Fruit fly (Drosophila melanogaster) whole organism, wandering third instar larva: ENCODE results near the gene msi.

Experiments
- Abd-B ChIP-seq: fragments of >200 bp; optimal IDR thresholded peaks from 2 replicates; lab custom pipeline; 2017; ENCODE audit warnings: missing biosample characterization, missing genetic modification characterization
- CG32264 ChIP-seq: fragments of 200-800 bp; sonication (Bioruptor generic); optimal IDR thresholded peaks from 2 replicates; lab custom pipeline; 2016; ENCODE audit warnings: missing biosample characterization, missing genetic modification characterization
- CG9705 ChIP-seq: fragments of 200-800 bp; sonication (Bioruptor generic); optimal IDR thresholded peaks from 2 replicates; lab custom pipeline; 2018; ENCODE audit warnings: missing biosample characterization, mild to moderate bottlenecking, missing genetic modification characterization
- Dfd ChIP-seq: fragments of >200 bp; optimal IDR thresholded peaks from 2 replicates; lab custom pipeline; 2017; ENCODE audit warnings: missing biosample characterization, missing genetic modification characterization
- GATAd ChIP-seq: sonication (Bioruptor generic); optimal IDR thresholded peaks from 2 replicates; lab custom pipeline; 2016; ENCODE audit warnings: missing biosample characterization, missing genetic modification characterization
- HLH106 ChIP-seq: fragments of 200-800 bp; optimal IDR thresholded peaks from 3 replicates; lab custom pipeline; 2019; ENCODE audit warnings: missing biosample characterization, mild to moderate bottlenecking, missing genetic modification characterization, moderate library complexity
- Hnf4 ChIP-seq: fragments of 200-800 bp; sonication (Bioruptor generic); optimal IDR thresholded peaks from 2 replicates; lab custom pipeline; 2016; ENCODE audit warnings: missing biosample characterization, mild to moderate bottlenecking, missing genetic modification characterization
- Hr78 ChIP-seq: fragments of >200 bp; optimal IDR thresholded peaks from 2 replicates; lab custom pipeline; 2017; ENCODE audit warnings: missing biosample characterization, missing genetic modification characterization
- Jra ChIP-seq: sonication (Bioruptor generic); optimal IDR thresholded peaks from 2 replicates; lab custom pipeline; 2016; ENCODE audit warnings: missing biosample characterization, missing genetic modification characterization
- N ChIP-seq: fragments of >200 bp; optimal IDR thresholded peaks from 2 replicates; lab custom pipeline; 2018; ENCODE audit warnings: missing biosample characterization, missing external identifiers, missing genetic modification characterization
- OdsH ChIP-seq: fragments of 200-800 bp; sonication (Bioruptor generic); optimal IDR thresholded peaks from 2 replicates; lab custom pipeline; 2016; ENCODE audit warnings: missing biosample characterization, mild to moderate bottlenecking, missing genetic modification characterization
- Sp1 ChIP-seq: fragments of 200-800 bp; sonication (Bioruptor generic); optimal IDR thresholded peaks from 3 replicates; lab custom pipeline; 2019; ENCODE audit warnings: missing biosample characterization, mild to moderate bottlenecking, missing genetic modification characterization, moderate library complexity
- Vsx2 ChIP-seq: fragments of 200-300, 225-300 bp; sonication (Bioruptor generic); optimal IDR thresholded peaks from 2 replicates; lab custom pipeline; 2018; ENCODE audit warnings: missing biosample characterization, missing genetic modification characterization; ENCODE audit not compliant: partially characterized antibody
- dl ChIP-seq, 2 experiments: fragments of 175-275, 200-275 bp in 1 of 2; fragments of 200-275 bp in 1 of 2; sonication (Bioruptor generic); optimal IDR thresholded peaks; lab custom pipeline; 2018; ENCODE audit warnings: mild to moderate bottlenecking in 2 of 2, missing biosample characterization in 2 of 2, missing genetic modification characterization in 2 of 2, moderate library complexity in 2 of 2; ENCODE audit not compliant: partially characterized antibody in 2 of 2, insufficient read depth in 1 of 2
- dmrt93B ChIP-seq: fragments of 200-800 bp; sonication (Bioruptor generic); optimal IDR thresholded peaks from 2 replicates; lab custom pipeline; 2018; ENCODE audit warnings: missing biosample characterization, mild to moderate bottlenecking, missing genetic modification characterization
- ey ChIP-seq: fragments of 200-800 bp; sonication (Bioruptor generic); optimal IDR thresholded peaks from 2 replicates; lab custom pipeline; 2016; ENCODE audit warnings: missing biosample characterization, missing genetic modification characterization
- foxo ChIP-seq, 2 experiments: fragments of 200-800 bp; sonication (Bioruptor generic); optimal IDR thresholded peaks; 2 replicates in 1 of 2; 3 replicates in 1 of 2; lab custom pipeline; 2016 to 2017; ENCODE audit warnings: missing biosample characterization in 2 of 2, missing genetic modification characterization in 2 of 2
- fru ChIP-seq: fragments of 200-800 bp; sonication (Bioruptor generic); optimal IDR thresholded peaks from 3 replicates; lab custom pipeline; 2016; ENCODE audit warnings: missing biosample characterization, mild to moderate bottlenecking, missing genetic modification characterization
- jim ChIP-seq: fragments of 175-275, 200-325 bp; sonication (Bioruptor generic); optimal IDR thresholded peaks from 2 replicates; lab custom pipeline; 2016; ENCODE audit warnings: missing biosample characterization, mild to moderate bottlenecking, missing genetic modification characterization
- lola ChIP-seq: fragments of >200 bp; optimal IDR thresholded peaks from 2 replicates; lab custom pipeline; 2017; ENCODE audit warnings: missing biosample characterization, missing genetic modification characterization
- pan ChIP-seq: fragments of >200 bp; optimal IDR thresholded peaks from 2 replicates; lab custom pipeline; 2017
- psq ChIP-seq: fragments of 200-800 bp; sonication (Bioruptor generic); optimal IDR thresholded peaks from 3 replicates; lab custom pipeline; 2017; ENCODE audit warnings: missing biosample characterization, mild to moderate bottlenecking, missing genetic modification characterization, moderate library complexity
- rgr ChIP-seq: fragments of 200-800 bp; sonication (Bioruptor generic); optimal IDR thresholded peaks from 3 replicates; lab custom pipeline; 2016; ENCODE audit warnings: missing biosample characterization, mild to moderate bottlenecking, missing genetic modification characterization
- sage ChIP-seq: fragments of 200-800 bp; sonication (Bioruptor generic); optimal IDR thresholded peaks from 2 replicates; lab custom pipeline; 2016; ENCODE audit warnings: missing biosample characterization, mild to moderate bottlenecking, missing genetic modification characterization
- sv ChIP-seq: fragments of 200-800 bp; sonication (Bioruptor generic); optimal IDR thresholded peaks from 3 replicates; lab custom pipeline; 2016; ENCODE audit warnings: missing biosample characterization, missing genetic modification characterization
- tai ChIP-seq: sonication (Bioruptor generic); optimal IDR thresholded peaks from 2 replicates; lab custom pipeline; 2016; ENCODE audit warnings: missing biosample characterization, missing genetic modification characterization
- usp ChIP-seq: fragments of >200 bp; optimal IDR thresholded peaks from 2 replicates; lab custom pipeline; 2017; ENCODE audit warnings: missing biosample characterization, missing genetic modification characterization
- woc ChIP-seq: sonication (Bioruptor generic); optimal IDR thresholded peaks from 2 replicates; lab custom pipeline; 2016; ENCODE audit warnings: missing biosample characterization, mild to moderate bottlenecking, missing genetic modification characterization

Gene msi

DNA sequence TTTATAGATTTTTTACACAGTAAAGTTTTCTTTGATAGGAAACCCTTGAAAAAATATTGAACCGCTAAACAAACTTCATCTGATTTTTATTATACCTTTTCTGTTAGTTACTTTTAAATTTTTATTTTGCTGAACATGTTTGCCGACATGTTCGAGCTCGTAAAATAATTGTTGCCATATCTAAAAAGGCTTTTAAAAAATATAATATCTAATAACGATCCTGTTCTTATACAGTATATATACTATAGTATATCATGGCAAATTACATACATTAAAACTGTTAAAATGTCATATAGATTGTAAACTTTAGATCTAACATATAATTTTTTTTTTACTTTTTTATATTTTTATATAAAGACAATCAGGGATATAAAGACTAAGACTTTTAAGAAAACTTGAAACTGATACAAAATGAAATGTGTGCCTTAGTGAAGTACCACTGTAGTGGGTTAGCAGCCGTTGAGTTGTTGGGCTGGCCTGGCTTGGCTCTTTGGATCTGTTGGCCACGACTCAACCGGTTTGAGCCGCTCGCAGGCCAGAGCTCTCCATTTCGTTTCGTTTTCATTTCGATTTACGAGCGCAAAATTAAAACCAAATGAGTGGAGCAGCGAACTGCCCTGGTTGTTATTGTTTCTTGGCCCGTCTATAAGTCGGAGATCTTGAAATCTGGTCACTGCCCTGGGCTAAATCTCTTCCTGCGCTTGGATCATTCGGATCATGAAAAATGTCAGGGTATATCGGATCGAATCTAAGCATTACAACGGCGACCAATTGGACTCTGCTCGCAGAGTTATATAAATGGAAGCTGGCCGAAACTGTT, 16.7 kb downstream of the msi start:
- TF ChIP-seq Dfd (no peak), dmrt93B (peak; percentile 16), OdsH (GFP tag; lab: Kevin White, UChicago) (peak; percentile 36), woc (GFP tag; lab: Kevin White, UChicago) (no peak), rgr (GFP tag; lab: Kevin White, UChicago) (peak; percentile 4), Hnf4 (GFP tag; lab: Kevin White, UChicago) (peak; percentile 17), Sp1 (GFP tag; lab: Kevin White, UChicago) (peak; percentile 34), HLH106 (tag; lab: Kevin White, UChicago) (peak; percentile 46), dl (GFP tag; optimal IDR thresholded peaks at IDR 0.05; lab: Kevin White, UChicago; ENCODE audit: insufficient read depth in 1 of 2, partially characterized antibody in 2 of 2) (no peak), foxo (GFP tag; optimal IDR thresholded peaks at IDR 0.05; lab: Kevin White, UChicago) (peak in 1 of 2 experiments; percentile 37), psq (peak; percentile 41)
- TF ChIP-seq, all 38 proteins: peak for 8

DNA sequence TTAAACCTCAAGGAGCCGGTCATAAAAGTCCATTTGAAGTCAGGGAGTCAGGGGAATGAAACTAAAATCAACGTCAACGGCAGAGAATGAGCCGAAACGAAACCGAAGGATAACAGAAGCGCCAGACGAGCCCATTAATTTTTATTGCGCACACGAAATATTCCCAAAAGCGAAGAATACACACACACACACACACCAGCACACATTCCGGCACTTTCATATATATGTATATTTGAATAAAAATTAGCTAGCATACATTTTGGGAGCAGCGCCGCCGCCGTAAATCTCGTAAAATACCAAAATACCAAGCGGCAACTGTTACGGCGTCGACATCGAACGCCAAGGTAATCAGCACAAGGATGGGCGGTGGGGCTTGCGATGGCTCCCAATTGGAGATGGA, 23.2 kb downstream of the msi start:
- TF ChIP-seq dl (GFP tag; optimal IDR thresholded peaks at IDR 0.05; lab: Kevin White, UChicago; ENCODE audit: insufficient read depth in 1 of 2, partially characterized antibody in 2 of 2): no peak

DNA sequence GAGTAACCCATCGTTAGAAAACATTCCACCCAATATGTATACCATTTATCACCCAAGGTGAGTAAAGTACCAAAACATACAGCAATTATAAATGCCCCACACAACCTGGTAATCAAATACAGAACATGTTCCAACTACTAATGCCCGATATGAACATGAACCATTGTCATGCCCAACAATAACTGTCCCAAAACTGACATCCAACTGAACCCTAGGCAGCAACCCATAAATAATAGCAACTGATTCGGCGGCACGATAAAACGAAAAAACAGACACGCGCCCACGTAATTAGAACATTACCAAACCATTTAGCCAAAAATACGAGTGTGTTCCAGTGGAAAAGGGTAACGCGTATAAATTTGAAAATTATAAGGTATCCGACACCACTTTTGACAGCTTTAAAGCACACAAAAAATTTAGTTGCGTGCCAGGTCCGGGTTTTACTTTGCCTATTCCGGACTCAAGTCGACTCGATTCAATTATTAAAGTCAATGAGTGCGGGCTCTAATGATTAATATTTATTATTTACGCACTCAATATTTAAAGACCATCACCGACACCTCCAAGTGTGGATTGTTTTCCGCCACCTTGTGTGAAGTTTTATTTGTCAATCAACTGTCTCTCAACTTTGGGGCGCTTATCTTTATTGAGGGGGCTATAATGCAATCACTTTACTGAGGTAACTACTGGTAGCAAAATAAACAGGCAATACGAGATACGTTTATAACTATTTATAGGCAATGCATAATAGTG, 27.8 kb downstream of the msi start:
- TF ChIP-seq sv (GFP tag; lab: Kevin White, UChicago) (no peak), Sp1 (GFP tag; lab: Kevin White, UChicago) (no peak), CG9705 (GFP tag; lab: Kevin White, UChicago) (no peak), psq (no peak), Dfd (no peak), Abd-B (GFP tag; lab: Kevin White, UChicago) (no peak), N (GFP tag; lab: Kevin White, UChicago) (no peak), dl (GFP tag; optimal IDR thresholded peaks at IDR 0.05; lab: Kevin White, UChicago; ENCODE audit: insufficient read depth in 1 of 2, partially characterized antibody in 2 of 2) (no peak), usp (GFP tag; lab: Kevin White, UChicago) (no peak), Jra (GFP tag; lab: Kevin White, UChicago) (no peak), HLH106 (tag; lab: Kevin White, UChicago) (no peak), GATAd (GFP tag; lab: Kevin White, UChicago) (no peak), jim (GFP tag; lab: Kevin White, UChicago) (no peak), CG32264 (GFP tag; lab: Kevin White, UChicago) (no peak)

DNA sequence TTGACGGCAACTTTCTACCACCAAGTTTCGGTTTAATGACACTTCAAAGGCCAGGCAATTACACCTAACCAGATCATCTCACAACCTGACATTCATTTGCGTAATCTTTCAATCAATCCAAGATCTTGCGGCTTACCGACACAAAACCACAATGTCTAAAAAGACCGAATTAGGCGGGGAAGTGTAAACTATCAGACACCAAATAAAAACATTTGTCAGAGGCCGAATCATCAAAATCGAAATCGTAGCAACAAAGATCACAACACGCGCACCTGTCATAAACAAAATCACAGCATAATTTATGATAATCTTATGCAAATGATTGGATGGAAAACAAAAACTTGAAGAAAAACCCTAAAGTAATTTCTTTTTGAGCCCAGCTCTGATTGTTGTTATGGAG, 33.8 kb downstream of the msi start:
- TF ChIP-seq jim (GFP tag; lab: Kevin White, UChicago): no peak
- TF ChIP-seq CG32264 (GFP tag; lab: Kevin White, UChicago): no peak
- TF ChIP-seq lola (GFP tag; lab: Kevin White, UChicago): no peak
- no peak for TF ChIP-seq OdsH (GFP tag; lab: Kevin White, UChicago)
- TF ChIP-seq pan: no peak
- TF ChIP-seq Dfd: no peak
- no peak for TF ChIP-seq HLH106 (tag; lab: Kevin White, UChicago)
- TF ChIP-seq N (GFP tag; lab: Kevin White, UChicago): no peak
- no peak for TF ChIP-seq GATAd (GFP tag; lab: Kevin White, UChicago)
- no peak for TF ChIP-seq CG9705 (GFP tag; lab: Kevin White, UChicago)
- no peak for TF ChIP-seq sage
- TF ChIP-seq rgr (GFP tag; lab: Kevin White, UChicago): no peak
- TF ChIP-seq foxo (GFP tag; optimal IDR thresholded peaks at IDR 0.05; lab: Kevin White, UChicago): no peak
- no peak for TF ChIP-seq ey (GFP tag; lab: Kevin White, UChicago)
- TF ChIP-seq woc (GFP tag; lab: Kevin White, UChicago): no peak
- TF ChIP-seq fru: no peak

DNA sequence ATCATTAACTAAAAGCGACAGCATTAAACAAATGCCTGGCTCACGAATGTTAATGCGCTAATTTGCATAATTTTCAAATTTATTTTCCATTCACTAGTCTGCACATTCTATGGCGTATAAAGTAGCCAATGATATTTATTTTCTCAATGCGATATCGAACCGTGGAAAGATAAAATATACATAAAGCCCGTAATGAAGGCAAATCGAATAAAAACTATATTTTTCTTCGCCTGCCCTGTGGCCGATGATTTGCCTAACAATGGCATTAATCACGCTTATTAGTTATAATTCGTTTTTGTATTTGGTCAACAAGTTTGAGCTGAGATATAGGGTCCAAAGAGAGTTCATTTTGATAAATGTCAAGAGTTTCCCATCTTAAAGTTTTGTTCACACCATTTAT, 34.5 kb downstream of the msi start:
- no peak for TF ChIP-seq fru
- no peak for TF ChIP-seq Vsx2 (GFP tag; lab: Kevin White, UChicago)
- no peak for TF ChIP-seq Jra (GFP tag; lab: Kevin White, UChicago)
- TF ChIP-seq HLH106 (tag; lab: Kevin White, UChicago): no peak
- no peak for TF ChIP-seq Hnf4 (GFP tag; lab: Kevin White, UChicago)
- no peak for TF ChIP-seq GATAd (GFP tag; lab: Kevin White, UChicago)
- TF ChIP-seq N (GFP tag; lab: Kevin White, UChicago): no peak
- no peak for TF ChIP-seq Hr78
- no peak for TF ChIP-seq rgr (GFP tag; lab: Kevin White, UChicago)
- TF ChIP-seq tai: no peak
